Worm (Caenorhabditis elegans) whole organism, L1 larva: ENCODE measurements around the gene cyp-14A4.

Experiments
- C04F5.9 ChIP-seq: sonication (generic microtip); optimal IDR thresholded peaks from 2 replicates; lab custom pipeline; 2016; ENCODE audit warnings: missing genetic modification characterization, missing compliant biosample characterization
- C34B4.2 ChIP-seq: sonication (generic microtip); optimal IDR thresholded peaks from 2 replicates; lab custom pipeline; 2017; ENCODE audit warnings: mild to moderate bottlenecking, missing genetic modification characterization, missing compliant biosample characterization
- F16B12.6 ChIP-seq: fragments of 150-350 bp; optimal IDR thresholded peaks from 2 replicates; lab custom pipeline; 2014; ENCODE audit warnings: missing biosample characterization, missing genetic modification characterization
- Y116A8C.19 ChIP-seq: sonication (generic microtip); optimal IDR thresholded peaks from 2 replicates; lab custom pipeline; 2016; ENCODE audit warnings: missing compliant biosample characterization, missing genetic modification characterization, borderline replicate concordance
- aha-1 ChIP-seq: fragments of 150-350 bp; optimal IDR thresholded peaks from 2 replicates; lab custom pipeline; 2014; ENCODE audit warnings: missing biosample characterization, missing genetic modification characterization
- aly-2 ChIP-seq: fragments of 150-350 bp; optimal IDR thresholded peaks from 2 replicates; lab custom pipeline; 2014; ENCODE audit warnings: missing biosample characterization, missing genetic modification characterization
- ceh-8 ChIP-seq: fragments of 200-800 bp; sonication (Bioruptor generic); optimal IDR thresholded peaks from 2 replicates; lab custom pipeline; 2018; ENCODE audit warnings: mild to moderate bottlenecking, missing genetic modification characterization, moderate library complexity, missing compliant biosample characterization
- ceh-88 ChIP-seq: fragments of 200-800 bp; sonication (Bioruptor generic); IDR thresholded peaks from 2 replicates; pipeline ENCODE4 v1.3.6; 2022; ENCODE audit warnings: missing genetic modification characterization, missing compliant biosample characterization
- ceh-90 ChIP-seq: sonication (generic microtip); optimal IDR thresholded peaks from 2 replicates; lab custom pipeline; 2016; ENCODE audit warnings: missing genetic modification characterization, missing compliant biosample characterization
- dpl-1 ChIP-seq, 3 experiments: fragments of 150-350 bp in 2 of 3; sonication (generic microtip) in 1 of 3; optimal IDR thresholded peaks; 2 replicates each; lab custom pipeline; 2014 to 2017; ENCODE audit warnings: missing biosample characterization in 3 of 3, missing genetic modification characterization in 3 of 3, missing genetic modification reagents in 3 of 3
- egl-27 ChIP-seq, 2 experiments: fragments of 150-350 bp in 1 of 2; sonication (generic microtip); optimal IDR thresholded peaks; 3 replicates each; lab custom pipeline; 2017 to 2018; ENCODE audit warnings: missing biosample characterization in 2 of 2, missing genetic modification characterization in 2 of 2, missing genetic modification reagents in 2 of 2
- elt-2 ChIP-seq: sonication (generic microtip); optimal IDR thresholded peaks from 2 replicates; lab custom pipeline; 2016; ENCODE audit warnings: missing genetic modification characterization, mild to moderate bottlenecking, inconsistent platforms, missing compliant biosample characterization, missing genetic modification reagents
- ets-5 ChIP-seq: fragments of 200-800 bp; sonication (Bioruptor generic); IDR thresholded peaks from 2 replicates; pipeline ENCODE4 v1.3.6; 2022; ENCODE audit warnings: missing genetic modification characterization, missing compliant biosample characterization
- fkh-10 ChIP-seq: sonication (generic microtip); optimal IDR thresholded peaks from 2 replicates; lab custom pipeline; 2017; ENCODE audit warnings: missing biosample characterization, missing genetic modification reagents, missing genetic modification characterization
- fkh-4 ChIP-seq: sonication (generic microtip); optimal IDR thresholded peaks from 2 replicates; lab custom pipeline; 2016; ENCODE audit warnings: missing compliant biosample characterization, missing genetic modification characterization, borderline replicate concordance
- fkh-8 ChIP-seq: sonication (generic microtip); optimal IDR thresholded peaks from 2 replicates; lab custom pipeline; 2016; ENCODE audit warnings: mild to moderate bottlenecking, missing genetic modification characterization, missing compliant biosample characterization
- fos-1 ChIP-seq: fragments of 150-350 bp; optimal IDR thresholded peaks from 2 replicates; lab custom pipeline; 2014; ENCODE audit warnings: missing biosample characterization, missing genetic modification characterization
- grh-1 ChIP-seq: fragments of 200-800 bp; sonication (Bioruptor generic); IDR thresholded peaks from 2 replicates; pipeline ENCODE4 v1.3.6; 2022; ENCODE audit warnings: missing genetic modification reagents, missing genetic modification characterization, missing compliant biosample characterization
- hlh-17 ChIP-seq: fragments of 200-800 bp; sonication (Bioruptor generic); optimal IDR thresholded peaks from 2 replicates; lab custom pipeline; 2018; ENCODE audit warnings: missing genetic modification characterization, mild to moderate bottlenecking, missing compliant biosample characterization, moderate library complexity, borderline replicate concordance
- hlh-4 ChIP-seq: sonication (generic microtip); optimal IDR thresholded peaks from 2 replicates; lab custom pipeline; 2016; ENCODE audit warnings: mild to moderate bottlenecking, missing genetic modification characterization, missing compliant biosample characterization
- irx-1 ChIP-seq: sonication (generic microtip); optimal IDR thresholded peaks from 2 replicates; lab custom pipeline; 2016; ENCODE audit warnings: missing genetic modification characterization, missing compliant biosample characterization
- isw-1 ChIP-seq: fragments of 200-800 bp; sonication (Bioruptor generic); IDR thresholded peaks from 2 replicates; pipeline ENCODE4 v1.3.6; 2022; ENCODE audit warnings: missing genetic modification characterization, missing compliant biosample characterization
- lin-13 ChIP-seq: fragments of 150-350 bp; optimal IDR thresholded peaks from 2 replicates; lab custom pipeline; 2014; ENCODE audit warnings: missing biosample characterization, missing genetic modification reagents, missing genetic modification characterization
- lin-15B ChIP-seq: fragments of 150-350 bp; sonication (generic microtip); optimal IDR thresholded peaks from 3 replicates; lab custom pipeline; 2014; ENCODE audit warnings: missing biosample characterization, missing genetic modification characterization
- lin-39 ChIP-seq: fragments of 150-350 bp; optimal IDR thresholded peaks from 2 replicates; lab custom pipeline; 2014; ENCODE audit warnings: missing biosample characterization, missing genetic modification reagents, missing genetic modification characterization
- mab-9 ChIP-seq: fragments of 200-800 bp; sonication (Bioruptor generic); IDR thresholded peaks from 2 replicates; pipeline ENCODE4 v1.3.6; 2022; ENCODE audit warnings: missing genetic modification reagents, missing genetic modification characterization, missing compliant biosample characterization
- nhr-11 ChIP-seq: fragments of 150-350 bp; optimal IDR thresholded peaks from 2 replicates; lab custom pipeline; 2014; ENCODE audit warnings: missing biosample characterization, missing genetic modification characterization
- nhr-12 ChIP-seq: sonication (generic microtip); optimal IDR thresholded peaks from 2 replicates; lab custom pipeline; 2017; ENCODE audit warnings: missing biosample characterization, missing genetic modification characterization
- nhr-20 ChIP-seq: sonication (generic microtip); optimal IDR thresholded peaks from 2 replicates; lab custom pipeline; 2016; ENCODE audit warnings: mild to moderate bottlenecking, missing genetic modification characterization, missing compliant biosample characterization
- nhr-237 ChIP-seq: fragments of 150-350 bp; optimal IDR thresholded peaks from 2 replicates; lab custom pipeline; 2014; ENCODE audit warnings: missing biosample characterization, missing genetic modification characterization
- nhr-47 ChIP-seq: sonication (generic microtip); optimal IDR thresholded peaks from 2 replicates; lab custom pipeline; 2016; ENCODE audit warnings: mild to moderate bottlenecking, missing genetic modification characterization, moderate library complexity, missing compliant biosample characterization
- nhr-71 ChIP-seq: sonication (generic microtip); optimal IDR thresholded peaks from 2 replicates; lab custom pipeline; 2016; ENCODE audit warnings: mild to moderate bottlenecking, missing genetic modification characterization, moderate library complexity, missing compliant biosample characterization
- nhr-76 ChIP-seq: sonication (generic microtip); optimal IDR thresholded peaks from 2 replicates; lab custom pipeline; 2017; ENCODE audit warnings: missing biosample characterization, missing genetic modification characterization
- nhr-77 ChIP-seq: fragments of 150-350 bp; optimal IDR thresholded peaks from 2 replicates; lab custom pipeline; 2014; ENCODE audit warnings: missing biosample characterization, missing genetic modification characterization
- nhr-85 ChIP-seq: sonication (generic microtip); peaks from one replicate; lab custom pipeline; 2016; ENCODE audit warnings: missing genetic modification characterization, inconsistent platforms, missing compliant biosample characterization
- nhr-90 ChIP-seq: sonication (generic microtip); optimal IDR thresholded peaks from 2 replicates; lab custom pipeline; 2016; ENCODE audit warnings: mild to moderate bottlenecking, missing genetic modification characterization, missing compliant biosample characterization; ENCODE audit not compliant: poor library complexity
- pax-3 ChIP-seq: fragments of 200-800 bp; sonication (Bioruptor generic); optimal IDR thresholded peaks from 2 replicates; lab custom pipeline; 2018; ENCODE audit warnings: mild to moderate bottlenecking, missing genetic modification characterization, moderate library complexity, missing compliant biosample characterization
- rnt-1 ChIP-seq: sonication (generic microtip); optimal IDR thresholded peaks from 2 replicates; lab custom pipeline; 2016; ENCODE audit warnings: mild to moderate bottlenecking, missing genetic modification characterization, moderate library complexity, missing compliant biosample characterization
- skn-1 ChIP-seq: fragments of 150-350 bp; optimal IDR thresholded peaks from 2 replicates; lab custom pipeline; 2014; ENCODE audit warnings: missing biosample characterization, missing genetic modification characterization
- snpc-4 ChIP-seq: fragments of 150-350 bp; optimal IDR thresholded peaks from 2 replicates; lab custom pipeline; 2014; ENCODE audit warnings: missing biosample characterization, missing genetic modification characterization
- snu-23 ChIP-seq: sonication (generic microtip); optimal IDR thresholded peaks from 2 replicates; lab custom pipeline; 2016; ENCODE audit warnings: missing genetic modification characterization, missing compliant biosample characterization
- sptf-1 ChIP-seq: fragments of 150-350 bp; optimal IDR thresholded peaks from 2 replicates; lab custom pipeline; 2014; ENCODE audit warnings: missing biosample characterization, missing genetic modification characterization
- sup-37 ChIP-seq: fragments of 200-800 bp; sonication (Bioruptor generic); optimal IDR thresholded peaks from 2 replicates; lab custom pipeline; 2018; ENCODE audit warnings: mild to moderate bottlenecking, missing genetic modification characterization, missing compliant biosample characterization
- tbx-2 ChIP-seq: sonication (generic microtip); optimal IDR thresholded peaks from 2 replicates; lab custom pipeline; 2016; ENCODE audit warnings: missing genetic modification characterization, missing compliant biosample characterization
- unc-30 ChIP-seq: sonication (generic microtip); optimal IDR thresholded peaks from 2 replicates; lab custom pipeline; 2017; ENCODE audit warnings: missing biosample characterization, missing genetic modification characterization
- vab-15 ChIP-seq: sonication (generic microtip); optimal IDR thresholded peaks from 2 replicates; lab custom pipeline; 2017; ENCODE audit warnings: missing genotype, mild to moderate bottlenecking, missing genetic modification characterization, missing compliant biosample characterization
- xbp-1 ChIP-seq: sonication (generic microtip); optimal IDR thresholded peaks from 2 replicates; lab custom pipeline; 2016; ENCODE audit warnings: missing genetic modification characterization, missing compliant biosample characterization
- zip-4 ChIP-seq: fragments of 200-800 bp; sonication (Bioruptor generic); optimal IDR thresholded peaks from 2 replicates; lab custom pipeline; 2018; ENCODE audit warnings: mild to moderate bottlenecking, missing genetic modification characterization, moderate library complexity, missing compliant biosample characterization
- ztf-4 ChIP-seq: fragments of 150-350 bp; optimal IDR thresholded peaks from 2 replicates; lab custom pipeline; 2014; ENCODE audit warnings: missing biosample characterization, missing genetic modification characterization

cyp-14A4 gene

DNA sequence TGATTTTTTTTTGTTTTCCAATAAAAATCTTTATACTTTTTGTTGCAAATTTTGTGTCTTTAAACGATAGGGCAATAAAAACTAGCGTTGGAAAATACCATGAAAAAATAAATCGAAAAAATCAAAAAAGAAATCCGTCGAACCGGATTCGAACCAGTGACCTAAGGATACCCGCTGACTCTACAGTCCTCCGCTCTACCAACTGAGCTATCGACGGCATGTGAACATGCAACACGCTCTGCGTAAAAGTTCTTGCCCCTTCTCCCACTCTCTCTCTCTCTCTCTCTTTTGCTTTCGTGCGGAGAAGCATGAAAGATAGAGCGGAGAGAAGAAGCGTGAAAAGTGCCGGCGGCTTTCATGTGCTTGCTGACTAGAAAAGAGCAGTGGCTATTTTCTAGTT is 19.4 kb downstream of the cyp-14A4 start (continued):
- TF ChIP-seq nhr-90 (tag; lab: Kevin White, UChicago) (peak; percentile 27), fkh-10 (GFP tag; lab: Kevin White, UChicago) (no peak), Y116A8C.19 (tag; lab: Kevin White, UChicago) (no peak), sup-37 (GFP tag; lab: Kevin White, UChicago) (no peak), snu-23 (GFP tag; lab: Kevin White, UChicago) (peak; percentile 69), ceh-90 (tag; lab: Kevin White, UChicago) (no peak), ceh-8 (GFP tag; lab: Kevin White, UChicago) (no peak), egl-27 (tag; optimal IDR thresholded peaks at IDR 0.05; lab: Kevin White, UChicago) (no peak), nhr-20 (tag; lab: Kevin White, UChicago) (peak; percentile 68), nhr-237 (no peak), nhr-11 (tag; lab: Kevin White, UChicago) (no peak), hlh-17 (GFP tag; lab: Kevin White, UChicago) (no peak), ets-5 (GFP tag; lab: Robert Waterston, UW) (no peak), C04F5.9 (tag; lab: Kevin White, UChicago) (no peak), aha-1 (no peak), F16B12.6 (tag; lab: Kevin White, UChicago) (no peak), elt-2 (tag; lab: Kevin White, UChicago) (no peak), zip-4 (GFP tag; lab: Kevin White, UChicago) (no peak), nhr-85 (tag; lab: Kevin White, UChicago) (no peak), hlh-4 (tag; lab: Kevin White, UChicago) (no peak), nhr-12 (no peak), dpl-1 (GFP tag; optimal IDR thresholded peaks at IDR 0.05; lab: Kevin White, UChicago) (no peak), nhr-47 (tag; lab: Kevin White, UChicago) (peak; percentile 80), mab-9 (GFP tag; lab: Robert Waterston, UW) (no peak; the same call in 1 of the 2 replicates), lin-15B (tag; lab: Kevin White, UChicago) (no peak), isw-1 (GFP tag; lab: Robert Waterston, UW) (peak; percentile 16), nhr-77 (tag; lab: Kevin White, UChicago) (no peak), unc-30 (tag; lab: Kevin White, UChicago) (no peak), C34B4.2 (tag; lab: Kevin White, UChicago) (no peak), lin-13 (GFP tag; lab: Kevin White, UChicago) (no peak), xbp-1 (tag; lab: Kevin White, UChicago) (peak; percentile 43), grh-1 (GFP tag; lab: Robert Waterston, UW) (no peak), pax-3 (tag; lab: Kevin White, UChicago) (no peak), lin-39 (no peak), nhr-71 (tag; lab: Kevin White, UChicago) (peak; percentile 68), nhr-76 (tag; lab: Kevin White, UChicago) (no peak), rnt-1 (tag; lab: Kevin White, UChicago) (peak; percentile 73), fos-1 (tag; lab: Kevin White, UChicago) (peak; percentile 43), aly-2 (no peak), snpc-4 (no peak), fkh-8 (peak; percentile 12), vab-15 (no peak), tbx-2 (tag; lab: Kevin White, UChicago) (peak; percentile 27), ceh-88 (GFP tag; lab: Robert Waterston, UW) (no peak), skn-1 (peak; percentile 37), ztf-4 (tag; lab: Kevin White, UChicago) (no peak), sptf-1 (tag; lab: Kevin White, UChicago) (no peak), irx-1 (tag; lab: Kevin White, UChicago) (peak; percentile 11), fkh-4 (tag; lab: Kevin White, UChicago) (no peak)
